Worm (Caenorhabditis elegans) whole organism, early embryonic: ENCODE measurements around the gene mel-32.

Source experiments
- aly-1 ChIP-seq: sonication (generic microtip); optimal IDR thresholded peaks from 2 replicates; lab custom pipeline; 2016; ENCODE audit warnings: missing genetic modification characterization, missing compliant biosample characterization
- ama-1 ChIP-seq: fragments of 150-350 bp; optimal IDR thresholded peaks from 2 replicates; lab custom pipeline; 2014
- tbx-37 ChIP-seq: fragments of 200-800 bp; sonication (Bioruptor generic); conservative IDR thresholded peaks from 2 replicates; pipeline ENCODE4 v1.3.6; 2022; ENCODE audit warnings: missing genetic modification reagents, missing genetic modification characterization, missing compliant biosample characterization

ce11 chrIII:6453665-6454064 lies 10.9 kb upstream of the mel-32 start:
- TF ChIP-seq ama-1 (no peak), aly-1 (no peak), tbx-37 (GFP tag; lab: Robert Waterston, UW) (0 out of 2 replicates have a peak, but pooled peaks have one; percentile 46)
